Worm (Caenorhabditis elegans) whole organism, early embryonic: ENCODE data around the gene C05D12.7.

Experiments used
- B0310.2 ChIP-seq: sonication (generic microtip); optimal IDR thresholded peaks from 2 replicates; lab custom pipeline; 2016; ENCODE audit warnings: mild to moderate bottlenecking, missing genetic modification characterization, missing compliant biosample characterization
- aly-1 ChIP-seq: sonication (generic microtip); optimal IDR thresholded peaks from 2 replicates; lab custom pipeline; 2016; ENCODE audit warnings: missing genetic modification characterization, missing compliant biosample characterization
- ama-1 ChIP-seq: fragments of 150-350 bp; optimal IDR thresholded peaks from 2 replicates; lab custom pipeline; 2014
- ceh-13 ChIP-seq: fragments of 200-800 bp; sonication (Bioruptor generic); optimal IDR thresholded peaks from 2 replicates; lab custom pipeline; 2018; ENCODE audit warnings: mild to moderate bottlenecking, missing genetic modification characterization, missing compliant biosample characterization
- ets-7 ChIP-seq: sonication (generic microtip); optimal IDR thresholded peaks from 2 replicates; lab custom pipeline; 2016; ENCODE audit warnings: missing genotype, missing genetic modification characterization, missing compliant biosample characterization
- hnd-1 ChIP-seq: sonication (generic microtip); optimal IDR thresholded peaks from 2 replicates; lab custom pipeline; 2016; ENCODE audit warnings: missing genetic modification characterization, missing compliant biosample characterization
- pes-1 ChIP-seq: fragments of 200-800 bp; sonication (Bioruptor generic); IDR thresholded peaks from 2 replicates; pipeline ENCODE4 v1.3.6; 2022; ENCODE audit warnings: missing genetic modification reagents, missing genetic modification characterization, missing compliant biosample characterization
- tbx-11 ChIP-seq: fragments of 200-800 bp; sonication (Bioruptor generic); IDR thresholded peaks from 2 replicates; pipeline ENCODE4 v1.3.6; 2022; ENCODE audit warnings: missing genetic modification characterization, missing compliant biosample characterization
- tra-4 ChIP-seq: sonication (generic microtip); optimal IDR thresholded peaks from 2 replicates; lab custom pipeline; 2017; ENCODE audit warnings: missing genetic modification characterization, missing compliant biosample characterization

ce11 chrII:11448753-11449152 is 38.9 kb downstream of the C05D12.7 start, which contains the start of gene W02B12.1:
- TF ChIP-seq aly-1 (tag; lab: Kevin White, UChicago) (no peak), tra-4 (tag; lab: Kevin White, UChicago) (no peak), hnd-1 (tag; lab: Kevin White, UChicago) (no peak), ama-1 (lab: Kevin White, UChicago) (no peak), ceh-13 (GFP tag; lab: Kevin White, UChicago) (no peak), B0310.2 (tag; lab: Kevin White, UChicago) (no peak), ets-7 (no peak), pes-1 (no peak), tbx-11 (no peak)
